Worm (Caenorhabditis elegans) whole organism, L4 larva: ENCODE data around the gene jmjd-3.1.
A peak's percentile ranks its signal among the peaks of the same experiment; 100 is the strongest.

Experiments used
- F26F4.8 ChIP-seq: fragments of 200-800 bp; sonication (Bioruptor generic); conservative IDR thresholded peaks from 2 replicates; pipeline ENCODE4 v1.3.6; 2022; ENCODE audit warnings: missing genetic modification characterization, missing compliant biosample characterization
- F37D6.2 ChIP-seq: sonication (generic microtip); optimal IDR thresholded peaks from 2 replicates; lab custom pipeline; 2016; ENCODE audit warnings: mild to moderate bottlenecking, missing genetic modification characterization, missing compliant biosample characterization
- F49E8.2 ChIP-seq: sonication (generic microtip); optimal IDR thresholded peaks from 2 replicates; lab custom pipeline; 2016; ENCODE audit warnings: missing compliant biosample characterization, mild to moderate bottlenecking, missing genetic modification characterization, borderline replicate concordance
- T20F7.1 ChIP-seq: fragments of 200-800 bp; sonication (Bioruptor generic); optimal IDR thresholded peaks from 2 replicates; lab custom pipeline; 2018; ENCODE audit warnings: mild to moderate bottlenecking, missing genetic modification characterization, missing compliant biosample characterization
- T26A8.4 ChIP-seq: fragments of 200-800 bp; sonication (Bioruptor generic); IDR thresholded peaks from 2 replicates; pipeline ENCODE4 v1.3.6; 2022; ENCODE audit warnings: missing genetic modification characterization, missing compliant biosample characterization
- Y48G9A.11 ChIP-seq: fragments of 200-800 bp; sonication (Bioruptor generic); IDR thresholded peaks from 2 replicates; pipeline ENCODE4 v1.3.6; 2022; ENCODE audit warnings: missing genetic modification reagents, missing genetic modification characterization, missing compliant biosample characterization
- ZK546.5 ChIP-seq, 2 experiments: sonication (generic microtip); optimal IDR thresholded peaks; 2 replicates each; lab custom pipeline; 2017; ENCODE audit warnings: missing biosample characterization in 2 of 2, missing genetic modification characterization in 2 of 2
- aha-1 ChIP-seq: fragments of 150-350 bp; peaks from one replicate; lab custom pipeline; 2014; ENCODE audit warnings: missing biosample characterization, missing genetic modification characterization
- ama-1 ChIP-seq: fragments of 150-350 bp; optimal IDR thresholded peaks from 2 replicates; lab custom pipeline; 2014; ENCODE audit warnings: inconsistent platforms, mixed read lengths
- attf-4 ChIP-seq: sonication (generic microtip); optimal IDR thresholded peaks from 3 replicates; lab custom pipeline; 2017; ENCODE audit warnings: missing biosample characterization, missing genetic modification characterization
- ceh-20 ChIP-seq: fragments of 200-800 bp; sonication (Bioruptor generic); IDR thresholded peaks from 2 replicates; pipeline ENCODE4 v1.3.6; 2022; ENCODE audit warnings: missing genetic modification reagents, missing genetic modification characterization, missing compliant biosample characterization
- ctbp-1 ChIP-seq: fragments of 200-800 bp; sonication (Bioruptor generic); IDR thresholded peaks from 2 replicates; pipeline ENCODE4 v1.3.6; 2022; ENCODE audit warnings: missing genetic modification reagents, missing genetic modification characterization, missing compliant biosample characterization
- daf-16 ChIP-seq, 3 experiments: sonication (generic microtip); optimal IDR thresholded peaks; 2 replicates each; lab custom pipeline; 2016 to 2017; ENCODE audit warnings: missing genetic modification characterization in 3 of 3, missing genetic modification reagents in 3 of 3, mild to moderate bottlenecking in 2 of 3, missing compliant biosample characterization in 2 of 3, missing biosample characterization in 1 of 3, moderate library complexity in 1 of 3
- dmd-6 ChIP-seq: fragments of 200-800 bp; sonication (Bioruptor generic); IDR thresholded peaks from 2 replicates; pipeline ENCODE4 v1.3.6; 2022; ENCODE audit warnings: missing genetic modification reagents, missing genetic modification characterization, missing compliant biosample characterization
- dve-1 ChIP-seq: sonication (generic microtip); optimal IDR thresholded peaks from 2 replicates; lab custom pipeline; 2017; ENCODE audit warnings: antibody characterized with exemption, mild to moderate bottlenecking, missing genetic modification characterization, missing compliant biosample characterization; ENCODE audit not compliant: insufficient read depth
- egl-43 ChIP-seq: fragments of 200-800 bp; sonication (Bioruptor generic); IDR thresholded peaks from 2 replicates; pipeline ENCODE4 v1.3.6; 2022; ENCODE audit warnings: missing genetic modification reagents, missing genetic modification characterization, missing compliant biosample characterization
- fos-1 ChIP-seq: fragments of 150-350 bp; optimal IDR thresholded peaks from 2 replicates; lab custom pipeline; 2014; ENCODE audit warnings: missing biosample characterization, missing genetic modification characterization
- hlh-11 ChIP-seq: fragments of 200-800 bp; sonication (Bioruptor generic); optimal IDR thresholded peaks from 2 replicates; lab custom pipeline; 2018; ENCODE audit warnings: mild to moderate bottlenecking, missing genetic modification characterization, missing compliant biosample characterization
- hlh-30 ChIP-seq: sonication (generic microtip); optimal IDR thresholded peaks from 2 replicates; lab custom pipeline; 2017; ENCODE audit warnings: antibody characterized with exemption, mild to moderate bottlenecking, missing genetic modification characterization, missing compliant biosample characterization; ENCODE audit not compliant: insufficient read depth
- lin-1 ChIP-seq: fragments of 200-800 bp; sonication (Bioruptor generic); IDR thresholded peaks from 2 replicates; pipeline ENCODE4 v1.3.6; 2022; ENCODE audit warnings: missing genetic modification reagents, missing genetic modification characterization, missing compliant biosample characterization
- lin-15B ChIP-seq: fragments of 150-350 bp; sonication (generic microtip); optimal IDR thresholded peaks from 3 replicates; lab custom pipeline; 2014; ENCODE audit warnings: missing biosample characterization, missing genetic modification characterization
- lsy-2 ChIP-seq, 2 experiments: fragments of 150-350 bp in 1 of 2; sonication (generic microtip) in 1 of 2; optimal IDR thresholded peaks; 2 replicates each; lab custom pipeline; 2014 to 2017; ENCODE audit warnings: missing biosample characterization in 2 of 2, missing genetic modification characterization in 2 of 2
- madf-5 ChIP-seq, 2 experiments: fragments of 200-800 bp; sonication (Bioruptor generic); IDR thresholded peaks; 2 replicates each; pipeline ENCODE4 v1.3.6; 2022; ENCODE audit warnings: missing compliant biosample characterization in 2 of 2, missing genetic modification characterization in 2 of 2
- madf-9 ChIP-seq: fragments of 200-800 bp; sonication (Bioruptor generic); conservative IDR thresholded peaks from 2 replicates; pipeline ENCODE4 v1.3.6; 2022; ENCODE audit warnings: missing genetic modification reagents, missing genetic modification characterization, missing compliant biosample characterization
- mdl-1 ChIP-seq, 2 experiments: fragments of 150-350 bp in 1 of 2; sonication (generic microtip) in 1 of 2; optimal IDR thresholded peaks; 2 replicates each; lab custom pipeline; 2014 to 2017; ENCODE audit warnings: missing biosample characterization in 2 of 2, missing genetic modification characterization in 2 of 2
- mdt-29 ChIP-seq: fragments of 200-800 bp; sonication (Bioruptor generic); IDR thresholded peaks from 2 replicates; pipeline ENCODE4 v1.3.6; 2022; ENCODE audit warnings: missing genetic modification reagents, missing genetic modification characterization, missing compliant biosample characterization
- mxl-3 ChIP-seq: fragments of 200-800 bp; sonication (Bioruptor generic); optimal IDR thresholded peaks from 2 replicates; lab custom pipeline; 2018; ENCODE audit warnings: mild to moderate bottlenecking, missing genetic modification characterization, missing compliant biosample characterization
- nhr-102 ChIP-seq: sonication (generic microtip); optimal IDR thresholded peaks from 2 replicates; lab custom pipeline; 2016; ENCODE audit warnings: mild to moderate bottlenecking, missing genetic modification characterization, moderate library complexity, missing compliant biosample characterization
- nhr-28 ChIP-seq: fragments of 150-350 bp; optimal IDR thresholded peaks from 2 replicates; lab custom pipeline; 2014; ENCODE audit warnings: missing biosample characterization, missing genetic modification characterization
- nhr-41 ChIP-seq: fragments of 200-800 bp; sonication (Bioruptor generic); IDR thresholded peaks from 2 replicates; pipeline ENCODE4 v1.3.6; 2022; ENCODE audit warnings: missing genetic modification reagents, missing genetic modification characterization, missing compliant biosample characterization
- nhr-77 ChIP-seq: fragments of 150-350 bp; optimal IDR thresholded peaks from 2 replicates; lab custom pipeline; 2014; ENCODE audit warnings: missing biosample characterization, missing genetic modification characterization
- pha-4 ChIP-seq, 2 experiments: fragments of 150-350 bp in 1 of 2; fragments of 200-800 bp in 1 of 2; sonication (Bioruptor generic) in 1 of 2; IDR thresholded peaks in 1 of 2; optimal IDR thresholded peaks in 1 of 2; 2 replicates each; pipeline versions ENCODE4 v1.3.6 to Lab custom; 2014 to 2022; ENCODE audit warnings: missing genetic modification characterization in 2 of 2, missing genetic modification reagents in 2 of 2, missing biosample characterization in 1 of 2, missing compliant biosample characterization in 1 of 2
- php-3 ChIP-seq: fragments of 200-800 bp; sonication (Bioruptor generic); IDR thresholded peaks from 2 replicates; pipeline ENCODE4 v1.3.6; 2022; ENCODE audit warnings: missing genetic modification reagents, missing genetic modification characterization, missing compliant biosample characterization
- pqm-1 ChIP-seq: sonication (generic microtip); optimal IDR thresholded peaks from 2 replicates; lab custom pipeline; 2017; ENCODE audit warnings: missing biosample characterization, missing genetic modification characterization
- rbr-2 ChIP-seq: sonication (generic microtip); optimal IDR thresholded peaks from 2 replicates; lab custom pipeline; 2016; ENCODE audit warnings: missing genotype, missing genetic modification characterization, missing compliant biosample characterization
- sdz-12 ChIP-seq: fragments of 200-800 bp; sonication (Bioruptor generic); optimal IDR thresholded peaks from 2 replicates; lab custom pipeline; 2018; ENCODE audit warnings: mild to moderate bottlenecking, missing genetic modification characterization, missing compliant biosample characterization
- tag-97 ChIP-seq: fragments of 200-800 bp; sonication (Bioruptor generic); IDR thresholded peaks from 2 replicates; pipeline ENCODE4 v1.3.6; 2022; ENCODE audit warnings: missing genetic modification characterization, missing compliant biosample characterization
- tra-1 ChIP-seq: fragments of 200-800 bp; sonication (Bioruptor generic); IDR thresholded peaks from 2 replicates; pipeline ENCODE4 v1.3.6; 2022; ENCODE audit warnings: missing genetic modification reagents, missing genetic modification characterization, missing compliant biosample characterization
- unc-130 ChIP-seq: sonication (generic microtip); optimal IDR thresholded peaks from 2 replicates; lab custom pipeline; 2016; ENCODE audit warnings: missing genetic modification reagents, missing genetic modification characterization, missing compliant biosample characterization
- unc-62 ChIP-seq, 3 experiments: fragments of 150-350 bp in 1 of 3; sonication (generic microtip); optimal IDR thresholded peaks in 2 of 3; peaks in 1 of 3; 1 replicate in 1 of 3; 2 replicates in 2 of 3; lab custom pipeline; 2014 to 2017; ENCODE audit warnings: missing biosample characterization in 3 of 3, missing genetic modification characterization in 3 of 3, missing genetic modification reagents in 3 of 3, missing genotype in 1 of 3
- zag-1 ChIP-seq: fragments of 150-350 bp; optimal IDR thresholded peaks from 2 replicates; lab custom pipeline; 2014; ENCODE audit warnings: missing biosample characterization, missing genetic modification characterization
- zfp-3 ChIP-seq: fragments of 200-800 bp; sonication (Bioruptor generic); conservative IDR thresholded peaks from 2 replicates; pipeline ENCODE4 v1.3.6; 2022; ENCODE audit warnings: missing genetic modification reagents, missing genetic modification characterization, missing compliant biosample characterization
- zip-2 ChIP-seq: fragments of 150-350 bp; optimal IDR thresholded peaks from 2 replicates; lab custom pipeline; 2014; ENCODE audit warnings: missing biosample characterization, missing genetic modification characterization
- ztf-7 ChIP-seq: fragments of 150-350 bp; optimal IDR thresholded peaks from 2 replicates; lab custom pipeline; 2014; ENCODE audit warnings: missing biosample characterization, missing genetic modification characterization

The jmjd-3.1 gene

ce11 chrX:8567166-8567565 is 3.7 kb upstream of the jmjd-3.1 start:
- TF ChIP-seq nhr-77 (peak; percentile 68), nhr-28 (tag; lab: Kevin White, UChicago) (peak; percentile 89), madf-5 (GFP tag; IDR thresholded peaks at IDR 0.05; lab: Robert Waterston, UW) (no peak), php-3 (peak; percentile 95), unc-62 (GFP tag; optimal IDR thresholded peaks at IDR 0.05 in 1 of 2; lab: Kevin White, UChicago) (peak; percentile 80 to 81), unc-62 (tag; optimal IDR thresholded peaks at IDR 0.05; lab: Kevin White, UChicago) (no peak), ceh-20 (GFP tag; lab: Robert Waterston, UW) (peak; percentile 63; the same call in 1 of the 2 replicates), dve-1 (tag; lab: Kevin White, UChicago) (peak; percentile 93), madf-9 (GFP tag; lab: Robert Waterston, UW) (no peak), dmd-6 (GFP tag; lab: Robert Waterston, UW) (peak; percentile 96), nhr-102 (tag; lab: Kevin White, UChicago) (peak; percentile 22), T20F7.1 (GFP tag; lab: Kevin White, UChicago) (peak; percentile 26), ama-1 (lab: Kevin White, UChicago) (no peak), Y48G9A.11 (GFP tag; lab: Robert Waterston, UW) (no peak), hlh-11 (tag; lab: Kevin White, UChicago) (peak; percentile 83), attf-4 (tag; lab: Kevin White, UChicago) (no peak), fos-1 (tag; lab: Kevin White, UChicago) (no peak), lsy-2 (tag; optimal IDR thresholded peaks at IDR 0.05; lab: Kevin White, UChicago) (peak in 1 of 2 experiments; percentile 41), lin-1 (peak; percentile 89), mxl-3 (GFP tag; lab: Kevin White, UChicago) (peak; percentile 60), daf-16 (GFP tag; optimal IDR thresholded peaks at IDR 0.05; lab: Kevin White, UChicago) (peak in 1 of 2 experiments; percentile 50), daf-16 (tag; optimal IDR thresholded peaks at IDR 0.05; lab: Kevin White, UChicago) (peak; percentile 62), pqm-1 (tag; lab: Kevin White, UChicago) (peak; percentile 85), ctbp-1 (GFP tag; lab: Robert Waterston, UW) (no peak), hlh-30 (tag; lab: Kevin White, UChicago) (peak; percentile 38), mdl-1 (tag; optimal IDR thresholded peaks at IDR 0.05; lab: Kevin White, UChicago) (peak in 1 of 2 experiments; percentile 54), tra-1 (GFP tag; lab: Robert Waterston, UW) (peak; percentile 100)

DNA sequence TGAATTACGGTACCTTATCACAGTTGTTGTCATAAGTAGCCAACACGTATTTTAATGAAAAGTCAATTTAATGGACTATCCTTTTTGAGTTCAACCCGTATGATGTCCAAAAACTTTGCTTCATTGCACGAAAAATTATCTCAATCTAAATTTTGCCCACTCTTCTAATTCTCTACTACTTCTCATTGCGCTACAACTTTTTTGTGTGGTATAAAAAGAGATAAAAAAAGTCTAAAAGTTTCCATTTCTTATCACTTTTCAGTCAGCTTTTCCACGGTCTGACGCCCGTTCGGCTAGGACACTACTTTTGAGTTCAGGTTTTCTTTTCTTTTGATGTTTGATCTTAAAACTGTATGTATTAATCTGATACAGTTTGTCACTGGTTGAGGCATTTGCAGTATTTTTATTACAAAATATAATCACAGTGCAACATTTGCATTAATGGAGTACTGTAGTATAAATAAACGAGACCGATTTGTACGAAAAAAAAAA is 3.0 kb upstream of the jmjd-3.1 start:
- TF ChIP-seq pqm-1 (tag; lab: Kevin White, UChicago) (peak; percentile 32), daf-16 (GFP tag; optimal IDR thresholded peaks at IDR 0.05; lab: Kevin White, UChicago) (no peak), daf-16 (tag; optimal IDR thresholded peaks at IDR 0.05; lab: Kevin White, UChicago) (peak; percentile 7), aha-1 (tag; lab: Kevin White, UChicago) (peak; percentile 98), dve-1 (tag; lab: Kevin White, UChicago) (peak; percentile 21), tag-97 (no peak)

DNA sequence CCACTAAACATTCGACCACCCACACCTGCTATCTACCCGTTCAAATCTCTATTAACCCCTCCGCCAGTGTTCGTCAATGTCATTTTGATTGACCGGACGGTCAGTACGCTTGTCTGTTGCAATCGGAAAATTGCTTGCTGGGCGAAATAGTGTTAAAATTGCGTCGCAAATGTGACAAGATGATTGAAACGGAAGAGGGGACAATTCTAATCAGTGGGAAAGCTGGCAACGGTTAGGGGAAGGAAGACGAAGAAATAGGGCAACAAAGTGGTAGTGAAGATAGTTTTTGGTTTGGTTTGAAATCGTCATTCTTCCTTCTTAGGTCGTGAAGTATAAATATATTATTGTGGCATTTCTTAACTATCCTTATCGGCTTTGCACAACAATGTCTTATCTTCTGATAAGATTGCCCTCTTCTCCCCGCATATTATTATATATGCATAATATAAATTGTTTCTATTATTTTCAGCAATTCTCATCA is 2.4 kb upstream of the jmjd-3.1 start:
- TF ChIP-seq egl-43 (GFP tag; lab: Robert Waterston, UW) (no peak), ceh-20 (GFP tag; lab: Robert Waterston, UW) (0 out of 2 replicates have a peak, but pooled peaks have one; percentile 27), F37D6.2 (tag; lab: Kevin White, UChicago) (no peak), mxl-3 (GFP tag; lab: Kevin White, UChicago) (peak; percentile 51), zfp-3 (GFP tag; lab: Robert Waterston, UW) (no peak), F49E8.2 (tag; lab: Kevin White, UChicago) (no peak), ZK546.5 (tag; optimal IDR thresholded peaks at IDR 0.05; lab: Kevin White, UChicago) (no peak), unc-130 (GFP tag; lab: Kevin White, UChicago) (no peak), mdt-29 (GFP tag; lab: Robert Waterston, UW) (no peak), F26F4.8 (GFP tag; lab: Robert Waterston, UW) (no peak), T26A8.4 (GFP tag; lab: Robert Waterston, UW) (no peak), dmd-6 (GFP tag; lab: Robert Waterston, UW) (peak; percentile 70), hlh-11 (tag; lab: Kevin White, UChicago) (peak; percentile 54), zip-2 (tag; lab: Kevin White, UChicago) (no peak), pha-4 (GFP tag; IDR thresholded peaks at IDR 0.05; lab: Robert Waterston, UW) (no peak), pha-4 (tag; optimal IDR thresholded peaks at IDR 0.05; lab: Kevin White, UChicago) (no peak), tra-1 (GFP tag; lab: Robert Waterston, UW) (peak; percentile 80), rbr-2 (tag; lab: Kevin White, UChicago) (no peak), zag-1 (tag; lab: Kevin White, UChicago) (no peak), nhr-77 (peak; percentile 18), sdz-12 (GFP tag; lab: Kevin White, UChicago) (no peak), lin-15B (tag; lab: Kevin White, UChicago) (no peak), tag-97 (no peak), ztf-7 (tag; lab: Kevin White, UChicago) (no peak), nhr-41 (GFP tag; lab: Robert Waterston, UW) (no peak; the same call in 1 of the 2 replicates)
